Worm (Caenorhabditis elegans): ENCODE results near the gene mpz-5.

Gene mpz-5

ce11 chrIV:10398244-10398643 is 24.6 kb upstream of the mpz-5 start:
- TF ChIP-seq cog-1 (tag; optimal IDR thresholded peaks at IDR 0.05) (no peak), ztf-23 (GFP tag; IDR thresholded peaks at IDR 0.05) (no peak), ztf-29 (GFP tag; IDR thresholded peaks at IDR 0.05) (no peak), ref-1 (GFP tag; conservative IDR thresholded peaks at IDR 0.05) (no peak), flt-1 (GFP tag; IDR thresholded peaks at IDR 0.05) (no peak), klf-2 (GFP tag; conservative IDR thresholded peaks at IDR 0.05) (no peak), T22C8.4 (GFP tag; IDR thresholded peaks at IDR 0.05) (no peak)

- no peak for TF ChIP-seq ztf-29 (GFP tag; IDR thresholded peaks at IDR 0.05)
- TF ChIP-seq cog-1 (tag; optimal IDR thresholded peaks at IDR 0.05): no peak
- TF ChIP-seq flt-1 (GFP tag; IDR thresholded peaks at IDR 0.05): no peak
- TF ChIP-seq ztf-23 (GFP tag; IDR thresholded peaks at IDR 0.05): no peak
- TF ChIP-seq tab-1 (GFP tag; IDR thresholded peaks at IDR 0.05): no peak
- TF ChIP-seq ref-1 (GFP tag; conservative IDR thresholded peaks at IDR 0.05): no peak
- TF ChIP-seq klf-2 (GFP tag; conservative IDR thresholded peaks at IDR 0.05): no peak
- TF ChIP-seq med-1 (GFP tag; optimal IDR thresholded peaks at IDR 0.05; ENCODE audit: insufficient read depth): no peak
- TF ChIP-seq T22C8.4 (GFP tag; IDR thresholded peaks at IDR 0.05): no peak
Observed at ce11 chrIV:10396827-10397226, 23.2 kb upstream of the mpz-5 start.

DNA sequence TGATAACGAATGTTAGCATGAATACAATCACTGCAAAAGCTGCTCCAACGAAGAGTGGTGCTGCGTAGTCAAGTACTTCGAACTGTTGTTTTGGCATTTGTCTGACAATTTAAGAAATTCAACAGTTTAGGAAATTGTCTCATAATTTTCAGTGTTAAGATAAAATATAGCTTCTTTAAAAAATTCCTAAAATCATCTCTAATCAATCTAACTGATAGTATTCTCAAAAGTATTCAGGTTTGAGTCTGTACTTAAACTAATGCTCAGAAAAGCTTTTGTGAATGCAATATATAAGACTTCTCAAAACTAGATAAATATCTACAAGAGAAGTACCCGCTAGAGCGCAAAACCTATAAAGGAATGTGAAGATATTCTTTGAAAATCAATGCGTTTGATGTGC is 21.2 kb upstream of the mpz-5 start, which contains the start of gene R10H10.4:
TSS of gene R10H10.4 (minus strand) at position 101 of the 400 bp plus-strand sequence.
- TF ChIP-seq cog-1 (tag; optimal IDR thresholded peaks at IDR 0.05) (no peak), ztf-23 (GFP tag; IDR thresholded peaks at IDR 0.05) (no peak), ref-1 (GFP tag; conservative IDR thresholded peaks at IDR 0.05) (no peak), klf-2 (GFP tag; conservative IDR thresholded peaks at IDR 0.05) (no peak), T22C8.4 (GFP tag; IDR thresholded peaks at IDR 0.05) (no peak), ztf-29 (GFP tag; IDR thresholded peaks at IDR 0.05) (no peak)

DNA sequence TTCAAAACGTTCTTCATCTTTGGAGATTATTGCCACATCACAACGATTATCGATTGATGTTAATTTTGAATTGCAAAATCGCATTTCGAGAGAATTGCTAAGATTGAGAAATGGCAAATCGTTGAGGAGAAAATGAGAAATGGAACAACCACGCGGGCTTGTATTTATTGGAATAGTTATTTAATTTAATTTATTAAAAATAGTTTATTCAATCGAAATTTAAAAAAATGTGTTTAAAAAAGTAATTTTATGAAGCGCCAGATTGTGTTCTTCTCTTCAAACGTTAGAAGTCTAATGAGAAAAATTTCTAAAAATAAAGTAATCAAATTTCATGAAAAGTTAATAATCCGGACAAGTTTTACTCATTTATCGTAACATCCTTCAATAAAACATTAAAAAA is 18.2 kb upstream of the mpz-5 start, which contains the start of gene spe-26:
TSS of gene spe-26 (minus strand) at position 101 of the 400 bp plus-strand sequence.
- no peak for TF ChIP-seq klf-2 (GFP tag; conservative IDR thresholded peaks at IDR 0.05)
- TF ChIP-seq flt-1 (GFP tag; IDR thresholded peaks at IDR 0.05): no peak
- no peak for TF ChIP-seq ztf-23 (GFP tag; IDR thresholded peaks at IDR 0.05)
- TF ChIP-seq med-1 (GFP tag; optimal IDR thresholded peaks at IDR 0.05; ENCODE audit: insufficient read depth): no peak
- TF ChIP-seq ztf-29 (GFP tag; IDR thresholded peaks at IDR 0.05): no peak
- no peak for TF ChIP-seq T22C8.4 (GFP tag; IDR thresholded peaks at IDR 0.05)
- no peak for TF ChIP-seq ref-1 (GFP tag; conservative IDR thresholded peaks at IDR 0.05)
- no peak for TF ChIP-seq tab-1 (GFP tag; IDR thresholded peaks at IDR 0.05)
- TF ChIP-seq cog-1 (tag; optimal IDR thresholded peaks at IDR 0.05): no peak

DNA sequence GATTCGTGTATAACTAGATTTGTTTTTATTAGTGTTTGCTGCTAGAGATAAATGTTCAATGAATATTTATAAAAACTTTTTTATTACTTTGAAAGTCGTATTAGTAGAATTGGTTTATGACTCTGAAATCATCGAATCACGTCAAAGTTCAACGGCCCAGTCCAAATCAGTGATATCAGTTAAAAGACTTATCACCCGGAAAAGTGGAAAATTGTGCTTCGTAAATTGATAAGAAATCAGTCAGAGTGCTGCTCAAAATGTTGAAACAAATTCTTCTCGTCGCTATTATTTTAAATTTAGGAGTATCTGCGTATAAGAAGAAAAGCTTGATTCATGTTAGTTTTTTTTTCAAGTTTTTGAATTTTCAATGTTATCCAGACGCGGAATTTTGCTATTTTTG is 14.6 kb upstream of the mpz-5 start, which contains the start of gene R10H10.3:
TSS of gene R10H10.3 (plus strand) at position 243 of the 400 bp plus-strand sequence.
- TF ChIP-seq T22C8.4 (GFP tag; IDR thresholded peaks at IDR 0.05): no peak
- TF ChIP-seq ref-1 (GFP tag; conservative IDR thresholded peaks at IDR 0.05): no peak
- no peak for TF ChIP-seq flt-1 (GFP tag; IDR thresholded peaks at IDR 0.05)
- TF ChIP-seq tab-1 (GFP tag; IDR thresholded peaks at IDR 0.05): no peak
- TF ChIP-seq klf-2 (GFP tag; conservative IDR thresholded peaks at IDR 0.05): no peak
- TF ChIP-seq ztf-23 (GFP tag; IDR thresholded peaks at IDR 0.05): no peak
- TF ChIP-seq med-1 (GFP tag; optimal IDR thresholded peaks at IDR 0.05; ENCODE audit: insufficient read depth): no peak

ce11 chrIV:10387113-10387512 is 13.5 kb upstream of the mpz-5 start, which contains the start of gene nfu-1:
Gene nfu-1 (plus strand): TSS chrIV:10387413.
- TF ChIP-seq cog-1 (tag; optimal IDR thresholded peaks at IDR 0.05): no peak
- no peak for TF ChIP-seq tab-1 (GFP tag; IDR thresholded peaks at IDR 0.05)
- TF ChIP-seq klf-2 (GFP tag; conservative IDR thresholded peaks at IDR 0.05): no peak
- TF ChIP-seq med-1 (GFP tag; optimal IDR thresholded peaks at IDR 0.05; ENCODE audit: insufficient read depth): no peak
- TF ChIP-seq ztf-29 (GFP tag; IDR thresholded peaks at IDR 0.05): no peak
- no peak for TF ChIP-seq T22C8.4 (GFP tag; IDR thresholded peaks at IDR 0.05)
- no peak for TF ChIP-seq flt-1 (GFP tag; IDR thresholded peaks at IDR 0.05)
- TF ChIP-seq ref-1 (GFP tag; conservative IDR thresholded peaks at IDR 0.05): no peak
- TF ChIP-seq ztf-23 (GFP tag; IDR thresholded peaks at IDR 0.05): no peak

- TF ChIP-seq tab-1 (GFP tag; IDR thresholded peaks at IDR 0.05) (no peak), T22C8.4 (GFP tag; IDR thresholded peaks at IDR 0.05) (no peak), ref-1 (GFP tag; conservative IDR thresholded peaks at IDR 0.05) (no peak), flt-1 (GFP tag; IDR thresholded peaks at IDR 0.05) (no peak), ztf-23 (GFP tag; IDR thresholded peaks at IDR 0.05) (no peak), klf-2 (GFP tag; conservative IDR thresholded peaks at IDR 0.05) (no peak), cog-1 (tag; optimal IDR thresholded peaks at IDR 0.05) (no peak), ztf-29 (GFP tag; IDR thresholded peaks at IDR 0.05) (no peak), med-1 (GFP tag; optimal IDR thresholded peaks at IDR 0.05; ENCODE audit: insufficient read depth) (no peak)
Observed at ce11 chrIV:10382894-10383293, 9.3 kb upstream of the mpz-5 start.

- TF ChIP-seq cog-1 (tag; optimal IDR thresholded peaks at IDR 0.05) (no peak), ztf-29 (GFP tag; IDR thresholded peaks at IDR 0.05) (no peak), ref-1 (GFP tag; conservative IDR thresholded peaks at IDR 0.05) (no peak), T22C8.4 (GFP tag; IDR thresholded peaks at IDR 0.05) (no peak), klf-2 (GFP tag; conservative IDR thresholded peaks at IDR 0.05) (no peak), ztf-23 (GFP tag; IDR thresholded peaks at IDR 0.05) (no peak), med-1 (GFP tag; optimal IDR thresholded peaks at IDR 0.05; ENCODE audit: insufficient read depth) (no peak), flt-1 (GFP tag; IDR thresholded peaks at IDR 0.05) (no peak), tab-1 (GFP tag; IDR thresholded peaks at IDR 0.05) (no peak)
Observed at ce11 chrIV:10381035-10381434, 7.4 kb upstream of the mpz-5 start.

ce11 chrIV:10380626-10381025 is 7.0 kb upstream of the mpz-5 start:
- TF ChIP-seq ref-1 (GFP tag; conservative IDR thresholded peaks at IDR 0.05) (no peak), ztf-23 (GFP tag; IDR thresholded peaks at IDR 0.05) (no peak), T22C8.4 (GFP tag; IDR thresholded peaks at IDR 0.05) (0 out of 2 replicates have a peak, but pooled peaks have one; percentile 26), cog-1 (tag; optimal IDR thresholded peaks at IDR 0.05) (peak; percentile 13)

ce11 chrIV:10374601-10375000 is 979 bp upstream of the mpz-5 start, which contains the start of gene mask-1:
Gene mask-1 (plus strand): TSS chrIV:10374901.
- TF ChIP-seq med-1 (GFP tag; optimal IDR thresholded peaks at IDR 0.05; ENCODE audit: insufficient read depth): no peak
- no peak for TF ChIP-seq cog-1 (tag; optimal IDR thresholded peaks at IDR 0.05)
- no peak for TF ChIP-seq ztf-29 (GFP tag; IDR thresholded peaks at IDR 0.05)
- TF ChIP-seq ztf-23 (GFP tag; IDR thresholded peaks at IDR 0.05): no peak
